Worm (Caenorhabditis elegans): Measurements from ENCODE around the gene msp-76.
A peak's percentile ranks its signal among the peaks of the same experiment; 100 is the strongest.

Gene msp-76

DNA sequence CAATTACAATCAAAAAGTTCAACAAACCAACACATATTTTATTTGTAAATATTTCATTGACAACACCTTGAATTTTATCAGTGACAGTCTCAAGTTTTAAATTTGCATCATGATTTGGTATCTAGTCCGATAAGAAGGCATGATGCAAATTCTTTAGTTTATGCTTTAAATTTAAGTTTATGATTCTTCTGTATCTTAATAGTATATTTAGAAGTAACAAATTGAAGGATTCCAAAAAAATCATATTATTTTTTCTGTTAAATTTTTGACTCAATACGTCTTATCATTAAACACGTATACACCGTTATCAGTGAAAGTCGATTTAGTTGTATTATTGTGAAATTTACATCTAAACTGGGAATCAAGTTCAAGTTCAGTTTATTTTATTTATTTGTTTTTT lies 37.6 kb upstream of the msp-76 start, which contains the start of gene chca-1:
Gene chca-1 (plus strand): TSS at position 161 of the 400 bp plus-strand sequence.
- TF ChIP-seq nhr-237 (tag; optimal IDR thresholded peaks at IDR 0.05) (no peak), elt-2 (tag; optimal IDR thresholded peaks at IDR 0.05) (peak; percentile 97), pqm-1 (tag; optimal IDR thresholded peaks at IDR 0.05) (peak; percentile 89), pha-4 (tag; optimal IDR thresholded peaks at IDR 0.05) (peak; percentile 9), skn-1 (tag; optimal IDR thresholded peaks at IDR 0.05) (peak; percentile 63)

- peak; percentile 62 for TF ChIP-seq elt-2 (tag; optimal IDR thresholded peaks at IDR 0.05)
- TF ChIP-seq nhr-67 (tag; optimal IDR thresholded peaks at IDR 0.05): no peak
- TF ChIP-seq nfya-1 (tag; optimal IDR thresholded peaks at IDR 0.05; ENCODE audit: insufficient read depth): peak; percentile 7
- TF ChIP-seq pqm-1 (tag; optimal IDR thresholded peaks at IDR 0.05): peak; percentile 35
These were observed 35.6 kb upstream of the msp-76 start, which contains the start of gene F58G6.3 for ce11 chrIV:9653184-9653583. F58G6.3 (plus strand) TSS chrIV:9653535.

DNA sequence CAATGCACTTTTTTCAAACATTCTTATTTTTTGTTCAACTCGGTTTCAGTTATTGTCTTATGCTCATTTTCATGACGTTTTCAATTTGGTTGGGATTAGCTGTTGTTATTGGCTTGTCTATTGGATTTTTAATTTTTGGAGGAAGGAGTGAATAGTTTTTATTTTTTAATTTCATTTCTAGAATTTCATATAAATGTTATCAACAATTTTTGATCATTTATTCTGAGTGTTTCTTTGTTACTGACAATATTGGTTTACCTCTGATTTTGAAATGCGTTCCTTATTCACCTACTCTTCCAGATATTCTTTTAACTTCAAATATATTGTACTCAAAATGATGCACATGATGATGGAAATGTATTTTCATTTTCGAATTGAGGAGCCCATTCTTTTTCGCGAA lies 34.8 kb upstream of the msp-76 start, which contains the start of gene F58G6.7:
Gene F58G6.7 (plus strand): TSS at position 301 of the 400 bp plus-strand sequence.
- TF ChIP-seq nhr-43 (tag; optimal IDR thresholded peaks at IDR 0.05; ENCODE audit: poor library complexity, severe bottlenecking) (no peak), ztf-11 (tag; optimal IDR thresholded peaks at IDR 0.05) (no peak)

DNA sequence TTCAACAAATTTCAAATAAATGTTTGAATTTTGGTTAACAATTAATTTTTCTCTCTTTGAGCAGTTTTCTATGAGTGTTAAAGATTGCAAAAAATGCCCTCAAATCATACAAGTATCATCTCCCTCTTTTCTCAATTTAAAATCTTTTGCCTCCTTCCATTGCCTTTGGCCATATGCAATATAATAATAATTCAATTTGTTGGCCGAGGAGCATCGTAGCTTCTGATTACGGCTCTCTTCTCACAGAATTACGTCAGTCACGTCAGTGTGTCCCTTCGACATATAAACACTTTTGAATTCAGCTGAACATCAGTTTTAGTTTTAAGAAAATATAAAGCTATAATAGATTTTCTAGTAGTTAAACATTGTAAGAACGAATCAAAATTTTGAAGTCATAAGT lies 33.3 kb upstream of the msp-76 start:
- TF ChIP-seq nhr-67 (tag; optimal IDR thresholded peaks at IDR 0.05) (no peak), unc-39 (tag; optimal IDR thresholded peaks at IDR 0.05) (no peak), aly-2 (tag; optimal IDR thresholded peaks at IDR 0.05) (no peak), sea-2 (GFP tag; optimal IDR thresholded peaks at IDR 0.05) (no peak), nhr-12 (tag; optimal IDR thresholded peaks at IDR 0.05) (no peak), hmg-11 (tag; optimal IDR thresholded peaks at IDR 0.05) (no peak), ceh-82 (tag; optimal IDR thresholded peaks at IDR 0.05) (no peak), pqm-1 (tag; optimal IDR thresholded peaks at IDR 0.05) (no peak), ceh-16 (tag; optimal IDR thresholded peaks at IDR 0.05) (no peak), skn-1 (tag; optimal IDR thresholded peaks at IDR 0.05) (no peak)

DNA sequence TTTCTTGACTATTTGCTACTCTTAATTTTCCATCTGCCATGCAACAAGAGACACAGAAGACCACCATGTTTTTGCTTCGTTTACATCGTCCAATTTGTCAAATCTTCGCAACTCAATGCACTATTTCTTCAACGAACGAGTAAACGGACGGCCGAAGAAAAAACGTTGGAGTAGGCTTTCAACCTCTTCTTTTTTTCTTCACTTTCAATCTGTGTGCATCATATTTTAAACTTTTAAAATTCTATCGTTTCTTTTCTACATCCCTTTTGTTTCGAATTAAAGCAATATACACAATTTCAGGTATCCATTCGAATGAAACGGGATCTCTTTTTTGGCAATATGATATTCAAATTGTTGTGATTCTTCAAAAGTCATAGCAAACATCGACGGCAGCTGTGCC lies 31.1 kb upstream of the msp-76 start, which contains the start of gene acc-1:
Gene acc-1 (plus strand): TSS at position 301 of the 400 bp plus-strand sequence.
- TF ChIP-seq pqm-1 (tag; optimal IDR thresholded peaks at IDR 0.05) (no peak), aly-2 (tag; optimal IDR thresholded peaks at IDR 0.05) (no peak), nhr-76 (tag; optimal IDR thresholded peaks at IDR 0.05) (no peak), snpc-4 (tag; optimal IDR thresholded peaks at IDR 0.05) (no peak), fkh-10 (GFP tag; optimal IDR thresholded peaks at IDR 0.05) (no peak)

ce11 chrIV:9659999-9660398 lies 28.8 kb upstream of the msp-76 start:
- TF ChIP-seq fkh-10 (GFP tag; optimal IDR thresholded peaks at IDR 0.05) (peak; percentile 74), ztf-4 (tag; optimal IDR thresholded peaks at IDR 0.05) (no peak)

ce11 chrIV:9667084-9667483 lies 21.7 kb upstream of the msp-76 start:
- TF ChIP-seq nhr-25 (tag; optimal IDR thresholded peaks at IDR 0.05) (peak; percentile 20), ZK546.5 (tag; optimal IDR thresholded peaks at IDR 0.05) (no peak), pha-4 (tag; optimal IDR thresholded peaks at IDR 0.05) (peak; percentile 43), skn-1 (tag; optimal IDR thresholded peaks at IDR 0.05) (no peak)

ce11 chrIV:9668103-9668672 lies 20.6 kb upstream of the msp-76 start:
- TF ChIP-seq pqm-1 (tag; optimal IDR thresholded peaks at IDR 0.05) (peak; percentile 82), nfya-1 (tag; optimal IDR thresholded peaks at IDR 0.05; ENCODE audit: insufficient read depth) (peak; percentile 18), jun-1 (tag; optimal IDR thresholded peaks at IDR 0.05) (peak; percentile 52), elt-2 (tag; optimal IDR thresholded peaks at IDR 0.05) (peak; percentile 56), unc-62 (GFP tag; optimal IDR thresholded peaks at IDR 0.05) (no peak), pha-4 (tag; optimal IDR thresholded peaks at IDR 0.05) (peak; percentile 60)

- TF ChIP-seq lin-15B (tag; optimal IDR thresholded peaks at IDR 0.05) (no peak), elt-3 (tag; optimal IDR thresholded peaks at IDR 0.05) (no peak), ztf-4 (tag; optimal IDR thresholded peaks at IDR 0.05) (no peak), ceh-82 (tag; optimal IDR thresholded peaks at IDR 0.05) (no peak), aly-2 (tag; optimal IDR thresholded peaks at IDR 0.05) (no peak), ceh-9 (tag; optimal IDR thresholded peaks at IDR 0.05) (no peak), snpc-4 (tag; optimal IDR thresholded peaks at IDR 0.05) (no peak), nhr-67 (tag; optimal IDR thresholded peaks at IDR 0.05) (no peak), nhr-25 (tag; optimal IDR thresholded peaks at IDR 0.05) (peak; percentile 42), ztf-11 (tag; optimal IDR thresholded peaks at IDR 0.05) (no peak), lin-39 (tag; optimal IDR thresholded peaks at IDR 0.05) (no peak), hmg-11 (tag; optimal IDR thresholded peaks at IDR 0.05) (peak; percentile 22), egl-5 (tag; optimal IDR thresholded peaks at IDR 0.05) (no peak), nhr-23 (tag; optimal IDR thresholded peaks at IDR 0.05) (peak; percentile 78), tbx-2 (tag; optimal IDR thresholded peaks at IDR 0.05) (no peak), ceh-16 (tag; optimal IDR thresholded peaks at IDR 0.05) (no peak), unc-62 (GFP tag; optimal IDR thresholded peaks at IDR 0.05) (no peak), R02D3.7 (tag; optimal IDR thresholded peaks at IDR 0.05) (peak; percentile 19), ZK546.5 (tag; optimal IDR thresholded peaks at IDR 0.05) (no peak), elt-2 (tag; optimal IDR thresholded peaks at IDR 0.05) (no peak), elt-1 (tag; optimal IDR thresholded peaks at IDR 0.05) (peak; percentile 70)
These were observed 18.8 kb upstream of the msp-76 start for ce11 chrIV:9669969-9670368.

Measured in whole organism, L3 larva.